Worm (Caenorhabditis elegans) whole organism, L3 larva: Measurements from ENCODE around the gene F53A2.9.

Experiments
- elt-2 ChIP-seq: sonication (generic microtip); optimal IDR thresholded peaks from 2 replicates; lab custom pipeline; 2016; ENCODE audit warnings: missing genetic modification reagents, mild to moderate bottlenecking, missing genetic modification characterization, missing compliant biosample characterization
- fos-1 ChIP-seq: fragments of 150-350 bp; optimal IDR thresholded peaks from 2 replicates; lab custom pipeline; 2014; ENCODE audit warnings: missing biosample characterization, missing genetic modification characterization
- nhr-237 ChIP-seq: fragments of 150-350 bp; optimal IDR thresholded peaks from 2 replicates; lab custom pipeline; 2014; ENCODE audit warnings: missing biosample characterization, missing genetic modification characterization
- nhr-28 ChIP-seq: fragments of 150-350 bp; optimal IDR thresholded peaks from 2 replicates; lab custom pipeline; 2014; ENCODE audit warnings: missing biosample characterization, missing genetic modification characterization
- tbx-2 ChIP-seq: sonication (generic microtip); optimal IDR thresholded peaks from 2 replicates; lab custom pipeline; 2016; ENCODE audit warnings: mild to moderate bottlenecking, missing genetic modification characterization, missing compliant biosample characterization
- unc-62 ChIP-seq: fragments of 150-350 bp; sonication (generic microtip); optimal IDR thresholded peaks from 4 replicates; lab custom pipeline; 2014; ENCODE audit warnings: missing biosample characterization, missing genetic modification reagents, missing genetic modification characterization

DNA sequence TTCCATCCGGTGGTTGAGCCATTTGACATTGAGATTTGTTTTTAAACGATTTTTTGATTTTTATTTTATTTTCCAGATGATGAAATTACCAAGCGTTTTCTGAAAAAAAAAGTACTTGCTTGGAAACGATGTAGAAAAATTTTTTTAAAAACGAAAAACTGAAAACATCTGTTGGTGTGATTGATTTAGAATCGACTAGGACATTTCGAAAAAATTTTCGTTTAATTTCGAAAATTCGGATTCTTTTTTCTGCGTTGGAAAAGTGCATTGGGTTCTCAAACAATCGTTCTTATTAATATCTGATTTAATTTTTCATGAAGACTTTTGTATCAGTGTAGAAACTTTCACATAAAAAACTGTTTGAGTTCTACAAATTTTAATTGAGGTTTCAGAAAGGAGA, at the start of gene F53A2.9:
- TF ChIP-seq nhr-28 (tag; lab: Kevin White, UChicago) (no peak), unc-62 (no peak), elt-2 (tag; lab: Kevin White, UChicago) (no peak), nhr-237 (tag; lab: Kevin White, UChicago) (no peak), fos-1 (no peak), tbx-2 (tag; lab: Kevin White, UChicago) (no peak)
